Fruit fly (Drosophila melanogaster): ENCODE data around the gene bel.

bel gene

DNA sequence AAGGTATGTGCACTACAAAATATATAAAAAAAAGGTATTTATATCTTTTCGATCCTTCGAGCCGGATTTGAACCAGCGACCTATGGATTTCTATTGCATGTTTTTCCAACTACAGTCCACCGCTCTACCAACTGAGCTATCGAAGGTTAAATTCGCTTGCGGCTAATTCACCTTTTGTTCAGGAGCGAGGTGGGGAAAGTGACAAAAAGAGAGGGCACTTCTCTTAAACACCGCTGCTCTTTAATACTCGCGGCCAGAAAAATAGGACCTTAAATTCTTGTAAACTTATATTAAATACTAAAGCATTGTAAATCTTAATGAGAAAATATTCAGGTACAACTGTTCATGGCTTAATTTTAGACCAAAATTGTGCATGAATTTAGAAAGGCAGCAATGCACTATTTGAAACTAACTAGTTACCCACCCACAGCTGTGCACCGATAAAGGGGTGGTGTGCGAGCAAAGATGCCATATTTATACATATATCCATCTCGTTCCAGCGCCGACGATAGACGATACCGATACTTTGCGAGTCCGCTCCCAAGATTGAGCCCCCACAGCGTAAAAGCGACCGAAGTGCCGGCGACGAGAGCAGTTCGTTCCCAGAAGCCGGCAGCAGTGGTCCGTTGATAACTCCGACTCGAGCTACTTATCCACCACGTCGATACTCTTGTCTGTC is 8.6 kb upstream of the bel start (continued):
- TF ChIP-seq CG12104 (GFP tag; optimal IDR thresholded peaks at IDR 0.05) (peak; percentile 96), CG16815 (GFP tag; optimal IDR thresholded peaks at IDR 0.05) (peak; percentile 96), CG2875 (GFP tag; optimal IDR thresholded peaks at IDR 0.05) (peak; percentile 98), CG17361 (GFP tag; IDR thresholded peaks at IDR 0.05) (peak; percentile 93), hbn (GFP tag; IDR thresholded peaks at IDR 0.05; ENCODE audit: partially characterized antibody) (peak; percentile 65; the same call in 1 of the 2 replicates), ind (GFP tag; optimal IDR thresholded peaks at IDR 0.05) (peak; percentile 97), Awh (GFP tag; IDR thresholded peaks at IDR 0.05) (peak; percentile 98), disco-r (GFP tag; optimal IDR thresholded peaks at IDR 0.05) (peak; percentile 95), CG2202 (tag; optimal IDR thresholded peaks at IDR 0.05) (peak; percentile 98), CG9876 (GFP tag; optimal IDR thresholded peaks at IDR 0.05) (peak; percentile 86), CG15696 (tag; optimal IDR thresholded peaks at IDR 0.05) (peak; percentile 93), unc-4 (GFP tag; IDR thresholded peaks at IDR 0.05; ENCODE audit: partially characterized antibody) (peak; percentile 70), Atf6 (GFP tag; IDR thresholded peaks at IDR 0.05) (peak; percentile 97), dmrt11E (tag; optimal IDR thresholded peaks at IDR 0.05) (peak; percentile 98), CG18011 (GFP tag; optimal IDR thresholded peaks at IDR 0.05) (peak; percentile 90), nmo (GFP tag; optimal IDR thresholded peaks at IDR 0.05) (peak; percentile 98), slbo (GFP tag; IDR thresholded peaks at IDR 0.05) (peak; percentile 96), zen (tag; optimal IDR thresholded peaks at IDR 0.05) (peak; percentile 96), CG6854 (GFP tag; optimal IDR thresholded peaks at IDR 0.05) (peak; percentile 98), CG10366 (GFP tag; IDR thresholded peaks at IDR 0.05) (peak; percentile 96), Deaf1 (tag; optimal IDR thresholded peaks at IDR 0.05) (peak; percentile 95), z (GFP tag; IDR thresholded peaks at IDR 0.05) (peak; percentile 80; the same call in 2 of the 3 replicates), CG8944 (GFP tag; optimal IDR thresholded peaks at IDR 0.05) (peak; percentile 95), toy (GFP tag; IDR thresholded peaks at IDR 0.05) (peak; percentile 81), sisA (GFP tag; IDR thresholded peaks at IDR 0.05) (peak; percentile 95), CG12744 (GFP tag; optimal IDR thresholded peaks at IDR 0.05) (peak; percentile 97), eve (GFP tag; optimal IDR thresholded peaks at IDR 0.05) (no peak), kni (GFP tag; optimal IDR thresholded peaks at IDR 0.05) (peak; percentile 87), zfh2 (GFP tag; optimal IDR thresholded peaks at IDR 0.05) (peak; percentile 96), GATAe (GFP tag; conservative IDR thresholded peaks at IDR 0.05) (peak; percentile 84), CG17385 (GFP tag; optimal IDR thresholded peaks at IDR 0.05) (peak; percentile 96), ato (GFP tag; IDR thresholded peaks at IDR 0.05; ENCODE audit: partially characterized antibody) (peak; percentile 80), otp (GFP tag; IDR thresholded peaks at IDR 0.05) (peak; percentile 97), Xrp1 (GFP tag; IDR thresholded peaks at IDR 0.05) (peak; percentile 99), CG7839 (tag; optimal IDR thresholded peaks at IDR 0.05) (peak; percentile 98), Ssrp (tag; optimal IDR thresholded peaks at IDR 0.05) (peak; percentile 96), org-1 (GFP tag; optimal IDR thresholded peaks at IDR 0.05) (peak; percentile 97), Max (GFP tag; optimal IDR thresholded peaks at IDR 0.05) (peak; percentile 98), amos (GFP tag; IDR thresholded peaks at IDR 0.05; ENCODE audit: partially characterized antibody) (peak; percentile 82), pho (GFP tag; optimal IDR thresholded peaks at IDR 0.05) (peak; percentile 97), CG17612 (GFP tag; IDR thresholded peaks at IDR 0.05) (peak; percentile 90), Spps (tag; optimal IDR thresholded peaks at IDR 0.05) (peak; percentile 97), dimm (GFP tag; IDR thresholded peaks at IDR 0.05) (peak; percentile 82), ash1 (GFP tag; optimal IDR thresholded peaks at IDR 0.05) (peak; percentile 95), CG4617 (GFP tag; optimal IDR thresholded peaks at IDR 0.05; ENCODE audit: borderline replicate concordance) (peak; percentile 92), wdn (GFP tag; IDR thresholded peaks at IDR 0.05) (peak; percentile 94), HLH54F (GFP tag; optimal IDR thresholded peaks at IDR 0.05) (peak; percentile 97), CG1603 (tag; optimal IDR thresholded peaks at IDR 0.05) (peak; percentile 98), CG1832 (GFP tag; optimal IDR thresholded peaks at IDR 0.05) (peak; percentile 72)
